Fruit fly (Drosophila melanogaster) whole organism, embryonic: ENCODE measurements around the gene RpS12.

ENCODE experiments used
- Bdp1 ChIP-seq: fragments of 200-800 bp; sonication (Bioruptor generic); optimal IDR thresholded peaks from 3 replicates; lab custom pipeline; 2016; ENCODE audit warnings: missing biosample characterization, missing genetic modification characterization
- CG10462 ChIP-seq: fragments of 200-800 bp; sonication (Bioruptor generic); optimal IDR thresholded peaks from 2 replicates; lab custom pipeline; 2016; ENCODE audit warnings: missing biosample characterization, missing genetic modification characterization
- CG12391 ChIP-seq: fragments of 200-800 bp; sonication (Bioruptor generic); optimal IDR thresholded peaks from 3 replicates; lab custom pipeline; 2018; ENCODE audit warnings: missing biosample characterization, mild to moderate bottlenecking, missing genetic modification characterization, moderate library complexity
- CG13123 ChIP-seq: fragments of 200-800 bp; sonication (Bioruptor generic); optimal IDR thresholded peaks from 2 replicates; lab custom pipeline; 2016; ENCODE audit warnings: missing biosample characterization, missing genetic modification characterization
- CG14014 ChIP-seq: fragments of 200-800 bp; sonication (Bioruptor generic); IDR thresholded peaks from 2 replicates; pipeline ENCODE4 v1.3.6; 2022; ENCODE audit warnings: missing biosample characterization, missing genetic modification characterization
- CG14710 ChIP-seq: fragments of 200-800 bp; sonication (Bioruptor generic); optimal IDR thresholded peaks from 3 replicates; lab custom pipeline; 2019; ENCODE audit warnings: missing biosample characterization, mild to moderate bottlenecking, missing genetic modification characterization, moderate library complexity
- CG14860 ChIP-seq: fragments of 200-800 bp; sonication (Bioruptor generic); IDR thresholded peaks from 3 replicates; pipeline ENCODE4 v1.3.6; 2022; ENCODE audit warnings: missing biosample characterization, missing genetic modification characterization; ENCODE audit not compliant: partially characterized antibody
- CG17361 ChIP-seq: fragments of 200-800 bp; sonication (Bioruptor generic); IDR thresholded peaks from 3 replicates; pipeline ENCODE4 v1.3.6; 2022; ENCODE audit warnings: missing biosample characterization, missing genetic modification characterization
- CG18599 ChIP-seq: fragments of 200-800 bp; sonication (Bioruptor generic); optimal IDR thresholded peaks from 3 replicates; lab custom pipeline; 2017; ENCODE audit warnings: missing biosample characterization, missing genetic modification characterization, mild to moderate bottlenecking, moderate library complexity, missing genetic modification reagents
- CG2116 ChIP-seq: fragments of 200-800 bp; sonication (Bioruptor generic); optimal IDR thresholded peaks from 3 replicates; lab custom pipeline; 2018; ENCODE audit warnings: missing biosample characterization, mild to moderate bottlenecking, missing genetic modification characterization
- CG2120 ChIP-seq: fragments of 200-800 bp; sonication (Bioruptor generic); optimal IDR thresholded peaks from 3 replicates; lab custom pipeline; 2016; ENCODE audit warnings: missing biosample characterization, missing genetic modification characterization
- CG2129 ChIP-seq: fragments of 200-800 bp; sonication (Bioruptor generic); IDR thresholded peaks from 2 replicates; pipeline ENCODE4 v1.3.6; 2022; ENCODE audit warnings: missing biosample characterization, missing genetic modification characterization; ENCODE audit not compliant: partially characterized antibody
- CG32532 ChIP-seq: fragments of 200-800 bp; sonication (Bioruptor generic); IDR thresholded peaks from 2 replicates; pipeline ENCODE4 v1.3.6; 2022; ENCODE audit warnings: missing biosample characterization, missing genetic modification characterization
- CG32772 ChIP-seq: fragments of 200-800 bp; sonication (Bioruptor generic); IDR thresholded peaks from 2 replicates; pipeline ENCODE4 v1.3.6; 2022; ENCODE audit warnings: missing biosample characterization, missing genetic modification characterization
- CG34422 ChIP-seq: fragments of 200-800 bp; sonication (Bioruptor generic); IDR thresholded peaks from 3 replicates; pipeline ENCODE4 v1.3.6; 2022; ENCODE audit warnings: missing biosample characterization, missing genetic modification characterization
- CG3847 ChIP-seq: fragments of 200-800 bp; sonication (Bioruptor generic); IDR thresholded peaks from 2 replicates; pipeline ENCODE4 v1.3.6; 2022; ENCODE audit warnings: missing biosample characterization, missing genetic modification characterization
- CG4360 ChIP-seq: fragments of 200-800 bp; sonication (Bioruptor generic); IDR thresholded peaks from 2 replicates; pipeline ENCODE4 v1.3.6; 2022; ENCODE audit warnings: missing biosample characterization, missing genetic modification characterization
- CG4854 ChIP-seq: fragments of 200-800 bp; sonication (Bioruptor generic); optimal IDR thresholded peaks from 2 replicates; lab custom pipeline; 2016; ENCODE audit warnings: missing biosample characterization, missing genetic modification characterization, inconsistent platforms
- CG5245 ChIP-seq: fragments of 200-800 bp; sonication (Bioruptor generic); optimal IDR thresholded peaks from 3 replicates; lab custom pipeline; 2016; ENCODE audit warnings: missing biosample characterization, missing genetic modification characterization
- CG5953 ChIP-seq: fragments of 200-800 bp; sonication (Bioruptor generic); IDR thresholded peaks from 2 replicates; pipeline ENCODE4 v1.3.6; 2022; ENCODE audit warnings: missing biosample characterization, missing genetic modification characterization
- CG9215 ChIP-seq: fragments of 200-800 bp; sonication (Bioruptor generic); IDR thresholded peaks from 2 replicates; pipeline ENCODE4 v1.3.6; 2022; ENCODE audit warnings: missing biosample characterization, missing genetic modification characterization
- CG9932 ChIP-seq: fragments of 200-800 bp; sonication (Bioruptor generic); IDR thresholded peaks from 2 replicates; pipeline ENCODE4 v1.3.6; 2022; ENCODE audit warnings: missing biosample characterization, missing genetic modification characterization
- Chrac-16 ChIP-seq: fragments of 200-800 bp; sonication (Bioruptor generic); optimal IDR thresholded peaks from 3 replicates; lab custom pipeline; 2016; ENCODE audit warnings: missing biosample characterization, missing genetic modification characterization
- Deaf1 ChIP-seq: fragments of 200-800 bp; optimal IDR thresholded peaks from 3 replicates; lab custom pipeline; 2019; ENCODE audit warnings: missing biosample characterization, mild to moderate bottlenecking, missing genetic modification characterization, moderate library complexity
- Dip2 ChIP-seq: fragments of 200-800 bp; sonication (Bioruptor generic); IDR thresholded peaks from 2 replicates; pipeline ENCODE4 v1.3.6; 2022; ENCODE audit warnings: missing biosample characterization, missing genetic modification characterization
- Hey ChIP-seq: fragments of 200-800 bp; sonication (Bioruptor generic); optimal IDR thresholded peaks from 3 replicates; lab custom pipeline; 2018; ENCODE audit warnings: missing biosample characterization, mild to moderate bottlenecking, missing genetic modification characterization
- MESR4 ChIP-seq: fragments of 200-800 bp; sonication (Bioruptor generic); optimal IDR thresholded peaks from 2 replicates; lab custom pipeline; 2018; ENCODE audit warnings: missing biosample characterization, mild to moderate bottlenecking, missing genetic modification characterization, moderate library complexity
- MTF-1 ChIP-seq: fragments of 200-800 bp; sonication (Bioruptor generic); optimal IDR thresholded peaks from 2 replicates; lab custom pipeline; 2018; ENCODE audit warnings: missing biosample characterization, mild to moderate bottlenecking, missing genetic modification characterization, borderline replicate concordance
- Mad ChIP-seq: fragments of 200-800 bp; sonication (Bioruptor generic); optimal IDR thresholded peaks from 2 replicates; lab custom pipeline; 2016; ENCODE audit warnings: missing biosample characterization, missing genetic modification characterization
- Pdp1 ChIP-seq, 2 experiments: fragments of 200-800 bp; sonication (Bioruptor generic); optimal IDR thresholded peaks; 3 replicates each; lab custom pipeline; 2016; ENCODE audit warnings: missing biosample characterization in 2 of 2, missing genetic modification characterization in 2 of 2, mild to moderate bottlenecking in 1 of 2, moderate library complexity in 1 of 2
- Trl ChIP-seq, 3 experiments: fragments of >200 bp in 2 of 3; fragments of 200-800 bp in 1 of 3; sonication (Bioruptor generic) in 1 of 3; optimal IDR thresholded peaks; 2 replicates in 1 of 3; 3 replicates in 2 of 3; lab custom pipeline; 2016 to 2017; ENCODE audit warnings: missing biosample characterization in 1 of 3, missing genetic modification characterization in 1 of 3
- bab2 ChIP-seq: fragments of 200-800 bp; sonication (Bioruptor generic); optimal IDR thresholded peaks from 2 replicates; lab custom pipeline; 2016; ENCODE audit warnings: missing biosample characterization, missing genetic modification characterization
- bigmax ChIP-seq: fragments of 200-800 bp; sonication (Bioruptor generic); optimal IDR thresholded peaks from 2 replicates; lab custom pipeline; 2018; ENCODE audit warnings: missing biosample characterization, mild to moderate bottlenecking, missing genetic modification characterization
- ci ChIP-seq: fragments of 200-800 bp; sonication (Bioruptor generic); IDR thresholded peaks from 3 replicates; pipeline ENCODE4 v1.3.6; 2022; ENCODE audit warnings: missing biosample characterization, missing genetic modification characterization
- dpn ChIP-seq, 2 experiments: fragments of 200-800 bp; sonication (Bioruptor generic); optimal IDR thresholded peaks; 3 replicates each; lab custom pipeline; 2016; ENCODE audit warnings: missing biosample characterization in 2 of 2, missing genetic modification characterization in 2 of 2
- gem ChIP-seq: fragments of 200-800 bp; sonication (Bioruptor generic); optimal IDR thresholded peaks from 2 replicates; lab custom pipeline; 2019; ENCODE audit warnings: missing biosample characterization, mild to moderate bottlenecking, missing genetic modification characterization, moderate library complexity
- gro ChIP-seq: fragments of 200-800 bp; sonication (Bioruptor generic); optimal IDR thresholded peaks from 2 replicates; lab custom pipeline; 2016; ENCODE audit warnings: missing biosample characterization, missing genetic modification characterization
- ind ChIP-seq: fragments of 200-800 bp; sonication (Bioruptor generic); optimal IDR thresholded peaks from 3 replicates; lab custom pipeline; 2016; ENCODE audit warnings: missing biosample characterization, missing genetic modification characterization
- kni ChIP-seq: fragments of 200-800 bp; sonication (Bioruptor generic); optimal IDR thresholded peaks from 3 replicates; lab custom pipeline; 2017; ENCODE audit warnings: mild to moderate bottlenecking, missing biosample characterization, missing genetic modification reagents, missing genetic modification characterization
- lilli ChIP-seq: fragments of 200-800 bp; sonication (Bioruptor generic); optimal IDR thresholded peaks from 3 replicates; lab custom pipeline; 2016; ENCODE audit warnings: missing biosample characterization, missing genetic modification characterization
- p53 ChIP-seq: fragments of 200-800 bp; sonication (Bioruptor generic); optimal IDR thresholded peaks from 2 replicates; lab custom pipeline; 2016; ENCODE audit warnings: missing biosample characterization, missing genetic modification characterization
- pan ChIP-seq, 4 experiments: fragments of >200 bp in 3 of 4; fragments of 200-800 bp in 1 of 4; sonication (Bioruptor generic) in 1 of 4; optimal IDR thresholded peaks in 3 of 4; IDR thresholded peaks in 1 of 4; 2 replicates each; pipeline versions ENCODE4 v1.3.6 to Lab custom; 2017 to 2022; ENCODE audit warnings: missing biosample characterization in 2 of 4, missing genetic modification characterization in 2 of 4, mixed read lengths in 1 of 4
- phol ChIP-seq: fragments of 200-800 bp; sonication (Bioruptor generic); optimal IDR thresholded peaks from 3 replicates; lab custom pipeline; 2018; ENCODE audit warnings: missing biosample characterization, mild to moderate bottlenecking, missing genetic modification characterization, moderate library complexity
- row ChIP-seq: fragments of 200-800 bp; sonication (Bioruptor generic); IDR thresholded peaks from 3 replicates; pipeline ENCODE4 v1.3.6; 2022; ENCODE audit warnings: missing biosample characterization, missing genetic modification characterization
- sens-2 ChIP-seq: fragments of 200-800 bp; sonication (Bioruptor generic); IDR thresholded peaks from 2 replicates; pipeline ENCODE4 v1.3.6; 2022; ENCODE audit warnings: missing biosample characterization, missing genetic modification characterization
- sisA ChIP-seq: fragments of 200-800 bp; sonication (Bioruptor generic); IDR thresholded peaks from 2 replicates; pipeline ENCODE4 v1.3.6; 2022; ENCODE audit warnings: missing biosample characterization, missing genetic modification characterization
- trem ChIP-seq: fragments of 200-800 bp; optimal IDR thresholded peaks from 3 replicates; lab custom pipeline; 2019; ENCODE audit warnings: missing biosample characterization, mild to moderate bottlenecking, missing genetic modification characterization, moderate library complexity
- zfh2 ChIP-seq: fragments of 200-800 bp; sonication (Bioruptor generic); optimal IDR thresholded peaks from 2 replicates; lab custom pipeline; 2016; ENCODE audit warnings: missing biosample characterization, missing genetic modification characterization

Gene RpS12

DNA sequence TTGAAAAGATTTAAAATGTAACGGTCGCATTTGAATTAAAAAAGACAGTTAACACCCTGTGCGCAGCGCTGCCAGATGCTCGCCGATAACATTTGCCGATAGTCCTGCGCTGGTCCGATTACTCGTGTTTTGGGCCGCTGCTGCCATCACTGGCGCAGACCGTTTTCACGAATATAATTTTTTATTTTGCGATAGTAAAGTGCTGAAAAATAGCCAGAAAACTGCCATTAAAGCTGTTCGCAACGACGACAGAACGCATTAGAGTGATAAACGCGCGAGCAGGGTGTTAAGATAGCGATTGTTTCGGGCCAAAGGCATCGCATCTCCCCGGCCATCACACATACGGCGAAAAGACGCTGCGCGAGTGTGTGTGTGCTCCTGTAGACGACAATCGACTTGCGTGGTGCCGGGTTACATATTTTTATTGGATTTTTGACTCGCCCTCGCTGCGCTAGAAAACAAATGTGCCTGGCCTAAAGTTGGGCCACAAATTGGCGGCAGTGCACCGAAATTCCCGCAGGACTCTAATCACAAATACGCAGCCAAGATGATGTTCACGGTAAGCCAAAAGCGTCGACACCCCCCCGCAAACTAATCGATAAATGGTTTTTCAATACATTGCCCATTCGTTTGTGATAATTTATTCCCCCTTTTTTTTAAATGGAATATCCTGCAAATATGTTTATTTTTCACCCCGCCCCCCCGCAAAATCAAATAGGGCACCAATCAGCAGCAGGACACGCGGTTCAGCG is 13.7 kb downstream of the RpS12 start, which contains the start of gene Srrm1 (continued):
- TF ChIP-seq row (GFP tag; lab: Robert Waterston, UW) (peak; percentile 61), CG2116 (GFP tag; lab: Kevin White, UChicago) (peak; percentile 85), CG34422 (GFP tag; lab: Robert Waterston, UW) (peak; percentile 54; the same call in 2 of the 3 replicates), Chrac-16 (GFP tag; lab: Kevin White, UChicago) (peak; percentile 17), ind (peak; percentile 41), CG12391 (tag; lab: Kevin White, UChicago) (peak; percentile 44), trem (tag; lab: Kevin White, UChicago) (peak; percentile 67), CG3847 (GFP tag; lab: Robert Waterston, UW) (peak; percentile 81), Mad (GFP tag; lab: Kevin White, UChicago) (peak; percentile 27), gem (tag; lab: Kevin White, UChicago) (peak; percentile 25), CG2129 (GFP tag; lab: Robert Waterston, UW) (peak; percentile 70), p53 (peak; percentile 47), bigmax (no peak), Bdp1 (GFP tag; lab: Kevin White, UChicago) (peak; percentile 39), CG4854 (GFP tag; lab: Kevin White, UChicago) (peak; percentile 10), CG32772 (0 out of 2 replicates have a peak, but pooled peaks have one; percentile 5), Dip2 (no peak), CG2120 (GFP tag; lab: Kevin White, UChicago) (peak; percentile 61), CG17361 (GFP tag; lab: Robert Waterston, UW) (peak; percentile 48; the same call in 1 of the 3 replicates), Pdp1 (GFP tag; optimal IDR thresholded peaks at IDR 0.05; lab: Kevin White, UChicago) (peak; percentile 36 to 53), kni (no peak), gro (GFP tag; lab: Kevin White, UChicago) (peak; percentile 52), CG5953 (0 out of 2 replicates have a peak, but pooled peaks have one; percentile 37), MTF-1 (GFP tag; lab: Kevin White, UChicago) (no peak), phol (peak; percentile 56), zfh2 (GFP tag; lab: Kevin White, UChicago) (peak; percentile 61), CG9932 (peak; percentile 71), CG14014 (GFP tag; lab: Robert Waterston, UW) (no peak), CG13123 (GFP tag; lab: Kevin White, UChicago) (no peak), bab2 (GFP tag; lab: Kevin White, UChicago) (peak; percentile 28), CG5245 (GFP tag; lab: Kevin White, UChicago) (peak; percentile 4), pan (optimal IDR thresholded peaks at IDR 0.05; lab: Kevin White, UChicago) (no peak), pan (GFP tag; optimal IDR thresholded peaks at IDR 0.05 in 1 of 2, IDR thresholded peaks at IDR 0.05 in 1 of 2) (no peak), Hey (tag; lab: Kevin White, UChicago) (no peak), Trl (optimal IDR thresholded peaks at IDR 0.05; lab: Kevin White, UChicago) (no peak), Trl (GFP tag; optimal IDR thresholded peaks at IDR 0.05; lab: Kevin White, UChicago) (peak; percentile 52), sisA (GFP tag; lab: Robert Waterston, UW) (peak; percentile 23; the same call in 1 of the 2 replicates), CG32532 (GFP tag; lab: Robert Waterston, UW) (peak; percentile 41), CG14710 (tag; lab: Kevin White, UChicago) (peak; percentile 65), lilli (GFP tag; lab: Kevin White, UChicago) (peak; percentile 72), CG18599 (peak; percentile 3), CG4360 (GFP tag; lab: Robert Waterston, UW) (no peak), CG10462 (GFP tag; lab: Kevin White, UChicago) (no peak), CG14860 (peak; percentile 77), sens-2 (GFP tag; lab: Robert Waterston, UW) (no peak), CG9215 (GFP tag; lab: Robert Waterston, UW) (peak; percentile 29; the same call in 1 of the 2 replicates), dpn (GFP tag; optimal IDR thresholded peaks at IDR 0.05; lab: Kevin White, UChicago) (peak; percentile 49 to 60), Deaf1 (peak; percentile 19), MESR4 (GFP tag; lab: Kevin White, UChicago) (peak; percentile 88), ci (GFP tag; lab: Robert Waterston, UW) (peak; percentile 83)
